Worm (Caenorhabditis elegans): ENCODE results near the gene ssp-32.

ce11 chrIV:9943214-9943613 is 48.0 kb downstream of the ssp-32 start:
- no peak for TF ChIP-seq hnd-1 (tag; optimal IDR thresholded peaks at IDR 0.05)
- no peak for TF ChIP-seq ama-1 (optimal IDR thresholded peaks at IDR 0.05)
